Worm (Caenorhabditis elegans) whole organism, late embryonic: ENCODE data around the gene coh-3.

Experiments
- C08G9.2 ChIP-seq: sonication (generic microtip); optimal IDR thresholded peaks from 2 replicates; lab custom pipeline; 2016; ENCODE audit warnings: mild to moderate bottlenecking, missing genetic modification characterization, moderate library complexity, missing compliant biosample characterization
- C38D4.7 ChIP-seq: fragments of 200-800 bp; sonication (Bioruptor generic); optimal IDR thresholded peaks from 2 replicates; lab custom pipeline; 2018; ENCODE audit warnings: mild to moderate bottlenecking, missing genetic modification characterization, moderate library complexity, missing compliant biosample characterization
- F13H6.1 ChIP-seq: sonication (generic microtip); optimal IDR thresholded peaks from 2 replicates; lab custom pipeline; 2016; ENCODE audit warnings: missing genetic modification characterization, missing compliant biosample characterization
- K02D7.2 ChIP-seq: sonication (generic microtip); optimal IDR thresholded peaks from 2 replicates; lab custom pipeline; 2017; ENCODE audit warnings: mild to moderate bottlenecking, missing genetic modification characterization, missing compliant biosample characterization
- K09A11.1 ChIP-seq: sonication (generic microtip); optimal IDR thresholded peaks from 2 replicates; lab custom pipeline; 2017; ENCODE audit warnings: antibody characterized with exemption, mild to moderate bottlenecking, missing genetic modification characterization, missing compliant biosample characterization; ENCODE audit not compliant: insufficient read depth
- T23F11.4 ChIP-seq: fragments of 200-800 bp; sonication (Bioruptor generic); optimal IDR thresholded peaks from 2 replicates; lab custom pipeline; 2018; ENCODE audit warnings: mild to moderate bottlenecking, missing genetic modification characterization, missing compliant biosample characterization
- Y22D7AL.16 ChIP-seq: sonication (generic microtip); optimal IDR thresholded peaks from 2 replicates; lab custom pipeline; 2016; ENCODE audit warnings: missing genetic modification characterization, missing compliant biosample characterization
- ahr-1 ChIP-seq: sonication (generic microtip); optimal IDR thresholded peaks from 2 replicates; lab custom pipeline; 2016; ENCODE audit warnings: missing genetic modification characterization, missing compliant biosample characterization
- ama-1 ChIP-seq: fragments of 150-350 bp; optimal IDR thresholded peaks from 2 replicates; lab custom pipeline; 2014
- ceh-14 ChIP-seq: sonication (generic microtip); optimal IDR thresholded peaks from 2 replicates; lab custom pipeline; 2016; ENCODE audit warnings: missing genotype, missing genetic modification characterization, missing compliant biosample characterization
- ceh-18 ChIP-seq: sonication (generic microtip); optimal IDR thresholded peaks from 2 replicates; lab custom pipeline; 2016; ENCODE audit warnings: missing genetic modification characterization, missing compliant biosample characterization
- ceh-22 ChIP-seq: sonication (generic microtip); optimal IDR thresholded peaks from 2 replicates; lab custom pipeline; 2017; ENCODE audit warnings: missing biosample characterization, missing genetic modification characterization
- ceh-24 ChIP-seq: sonication (generic microtip); optimal IDR thresholded peaks from 2 replicates; lab custom pipeline; 2016; ENCODE audit warnings: mild to moderate bottlenecking, missing genetic modification characterization, missing compliant biosample characterization
- ceh-30 ChIP-seq: fragments of 150-350 bp; optimal IDR thresholded peaks from 2 replicates; lab custom pipeline; 2014; ENCODE audit warnings: missing biosample characterization, missing genetic modification characterization
- ceh-45 ChIP-seq: fragments of 200-800 bp; sonication (Bioruptor generic); IDR thresholded peaks from 2 replicates; pipeline ENCODE4 v1.3.6; 2022; ENCODE audit warnings: missing genetic modification reagents, missing genetic modification characterization, missing compliant biosample characterization
- che-1 ChIP-seq: sonication (generic microtip); optimal IDR thresholded peaks from 2 replicates; lab custom pipeline; 2016; ENCODE audit warnings: mild to moderate bottlenecking, missing genetic modification characterization, missing compliant biosample characterization
- dmd-4 ChIP-seq: sonication (generic microtip); optimal IDR thresholded peaks from 2 replicates; lab custom pipeline; 2016; ENCODE audit warnings: borderline replicate concordance, missing genetic modification characterization, missing compliant biosample characterization
- dve-1 ChIP-seq: sonication (generic microtip); optimal IDR thresholded peaks from 2 replicates; lab custom pipeline; 2017; ENCODE audit warnings: antibody characterized with exemption, mild to moderate bottlenecking, missing genetic modification characterization, missing compliant biosample characterization
- elt-2 ChIP-seq: sonication (generic microtip); optimal IDR thresholded peaks from 2 replicates; lab custom pipeline; 2016; ENCODE audit warnings: missing genetic modification reagents, missing genetic modification characterization, missing compliant biosample characterization
- elt-4 ChIP-seq: sonication (generic microtip); optimal IDR thresholded peaks from 2 replicates; lab custom pipeline; 2016; ENCODE audit warnings: missing genetic modification characterization, missing compliant biosample characterization
- ets-4 ChIP-seq: sonication (generic microtip); optimal IDR thresholded peaks from 2 replicates; lab custom pipeline; 2016; ENCODE audit warnings: missing genetic modification characterization, missing compliant biosample characterization
- eyg-1 ChIP-seq: sonication (generic microtip); optimal IDR thresholded peaks from 2 replicates; lab custom pipeline; 2016; ENCODE audit warnings: missing genotype, missing genetic modification characterization, missing compliant biosample characterization
- fax-1 ChIP-seq: sonication (generic microtip); optimal IDR thresholded peaks from 2 replicates; lab custom pipeline; 2016; ENCODE audit warnings: missing genotype, missing genetic modification characterization, missing compliant biosample characterization
- fkh-6 ChIP-seq: sonication (generic microtip); optimal IDR thresholded peaks from 2 replicates; lab custom pipeline; 2016; ENCODE audit warnings: missing genetic modification characterization, missing compliant biosample characterization
- hlh-13 ChIP-seq: fragments of 200-800 bp; sonication (Bioruptor generic); optimal IDR thresholded peaks from 2 replicates; lab custom pipeline; 2018; ENCODE audit warnings: mild to moderate bottlenecking, missing genetic modification characterization, missing compliant biosample characterization
- hlh-30 ChIP-seq: sonication (generic microtip); optimal IDR thresholded peaks from 2 replicates; lab custom pipeline; 2017; ENCODE audit warnings: antibody characterized with exemption, missing genetic modification characterization, missing compliant biosample characterization; ENCODE audit not compliant: insufficient read depth
- lim-6 ChIP-seq: sonication (generic microtip); optimal IDR thresholded peaks from 2 replicates; lab custom pipeline; 2016; ENCODE audit warnings: missing genetic modification characterization, missing compliant biosample characterization
- lin-11 ChIP-seq: fragments of 200-800 bp; sonication (Bioruptor generic); optimal IDR thresholded peaks from 2 replicates; lab custom pipeline; 2018; ENCODE audit warnings: mild to moderate bottlenecking, missing genetic modification characterization, missing compliant biosample characterization
- madf-2 ChIP-seq: sonication (generic microtip); optimal IDR thresholded peaks from 2 replicates; lab custom pipeline; 2017; ENCODE audit warnings: missing genetic modification characterization, missing compliant biosample characterization
- mec-3 ChIP-seq: sonication (generic microtip); optimal IDR thresholded peaks from 2 replicates; lab custom pipeline; 2016; ENCODE audit warnings: borderline replicate concordance, missing genetic modification characterization, missing compliant biosample characterization
- nfya-1 ChIP-seq: sonication (generic microtip); optimal IDR thresholded peaks from 2 replicates; lab custom pipeline; 2017; ENCODE audit warnings: missing genetic modification characterization, mild to moderate bottlenecking, missing compliant biosample characterization, antibody characterized with exemption, moderate library complexity
- npax-4 ChIP-seq: sonication (generic microtip); optimal IDR thresholded peaks from 2 replicates; lab custom pipeline; 2016; ENCODE audit warnings: missing genetic modification characterization, missing compliant biosample characterization
- pag-3 ChIP-seq: sonication (generic microtip); optimal IDR thresholded peaks from 2 replicates; lab custom pipeline; 2016; ENCODE audit warnings: missing compliant biosample characterization, missing genetic modification characterization, borderline replicate concordance
- pat-9 ChIP-seq: fragments of 200-800 bp; sonication (Bioruptor generic); optimal IDR thresholded peaks from 2 replicates; lab custom pipeline; 2018; ENCODE audit warnings: mild to moderate bottlenecking, missing genetic modification characterization, moderate library complexity, missing compliant biosample characterization
- pha-2 ChIP-seq: sonication (generic microtip); optimal IDR thresholded peaks from 2 replicates; lab custom pipeline; 2017; ENCODE audit warnings: mild to moderate bottlenecking, missing genetic modification characterization, missing compliant biosample characterization
- pros-1 ChIP-seq: fragments of 150-350 bp; optimal IDR thresholded peaks from 2 replicates; lab custom pipeline; 2014; ENCODE audit warnings: missing biosample characterization, missing genetic modification reagents, missing genetic modification characterization
- ref-2 ChIP-seq: sonication (generic microtip); optimal IDR thresholded peaks from 2 replicates; lab custom pipeline; 2016; ENCODE audit warnings: missing genetic modification characterization, missing compliant biosample characterization
- rnt-1 ChIP-seq: sonication (generic microtip); optimal IDR thresholded peaks from 2 replicates; lab custom pipeline; 2016; ENCODE audit warnings: missing genetic modification characterization, missing compliant biosample characterization
- sdc-2 ChIP-seq: sonication (generic microtip); optimal IDR thresholded peaks from 2 replicates; lab custom pipeline; 2016; ENCODE audit warnings: missing genotype, missing genetic modification characterization, missing compliant biosample characterization
- sox-2 ChIP-seq: fragments of 200-800 bp; sonication (Bioruptor generic); IDR thresholded peaks from 2 replicates; pipeline ENCODE4 v1.3.6; 2022; ENCODE audit warnings: missing genetic modification reagents, missing genetic modification characterization, missing compliant biosample characterization
- sox-4 ChIP-seq: sonication (generic microtip); optimal IDR thresholded peaks from 2 replicates; lab custom pipeline; 2017; ENCODE audit warnings: mild to moderate bottlenecking, missing genetic modification characterization, inconsistent platforms, missing compliant biosample characterization
- syd-9 ChIP-seq: sonication (generic microtip); optimal IDR thresholded peaks from 2 replicates; lab custom pipeline; 2016; ENCODE audit warnings: mild to moderate bottlenecking, missing genetic modification characterization, moderate library complexity, missing compliant biosample characterization
- tbx-7 ChIP-seq: sonication (generic microtip); optimal IDR thresholded peaks from 2 replicates; lab custom pipeline; 2016; ENCODE audit warnings: missing genotype, missing genetic modification characterization, missing compliant biosample characterization
- unc-3 ChIP-seq, 2 experiments: fragments of 200-800 bp in 1 of 2; sonication (Bioruptor generic) in 1 of 2; sonication (generic microtip) in 1 of 2; conservative IDR thresholded peaks in 1 of 2; optimal IDR thresholded peaks in 1 of 2; 2 replicates each; pipeline versions ENCODE4 v1.3.6 to Lab custom; 2016 to 2022; ENCODE audit warnings: missing compliant biosample characterization in 2 of 2, missing genetic modification characterization in 2 of 2, missing genetic modification reagents in 1 of 2
- unc-42 ChIP-seq: sonication (generic microtip); optimal IDR thresholded peaks from 2 replicates; lab custom pipeline; 2016; ENCODE audit warnings: missing genotype, missing genetic modification characterization, missing compliant biosample characterization

coh-3 gene

ce11 chrV:14478979-14479378 lies 21.8 kb downstream of the coh-3 start, which contains the start of gene clec-55:
TSS of gene clec-55 (plus strand) at chrV:14479279.
- TF ChIP-seq sox-4 (tag; lab: Kevin White, UChicago) = no peak
- no peak for TF ChIP-seq ceh-18
- TF ChIP-seq C38D4.7 (GFP tag; lab: Kevin White, UChicago) = no peak
- TF ChIP-seq pag-3 (tag; lab: Kevin White, UChicago) = no peak
- no peak for TF ChIP-seq elt-4 (tag; lab: Kevin White, UChicago)
- TF ChIP-seq dve-1 (tag; lab: Kevin White, UChicago) = no peak
- no peak for TF ChIP-seq tbx-7 (tag; lab: Kevin White, UChicago)
- TF ChIP-seq ceh-14 = no peak
- no peak for TF ChIP-seq unc-42 (tag; lab: Kevin White, UChicago)
- TF ChIP-seq ets-4 (tag; lab: Kevin White, UChicago) = no peak
- no peak for TF ChIP-seq madf-2 (tag; lab: Kevin White, UChicago)
- TF ChIP-seq pros-1 (tag; lab: Kevin White, UChicago) = no peak
- TF ChIP-seq hlh-13 (GFP tag; lab: Kevin White, UChicago) = no peak
- TF ChIP-seq sox-2 (GFP tag; lab: Robert Waterston, UW) = no peak
- TF ChIP-seq npax-4 (tag; lab: Kevin White, UChicago) = no peak
- TF ChIP-seq syd-9 (tag; lab: Kevin White, UChicago) = no peak
- no peak for TF ChIP-seq K02D7.2 (tag; lab: Kevin White, UChicago)
- TF ChIP-seq pat-9 (tag; lab: Kevin White, UChicago) = no peak

ce11 chrV:14480533-14480932 lies 23.3 kb downstream of the coh-3 start:
- TF ChIP-seq che-1 (tag; lab: Kevin White, UChicago) = no peak
- no peak for TF ChIP-seq mec-3 (tag; lab: Kevin White, UChicago)
- TF ChIP-seq K02D7.2 (tag; lab: Kevin White, UChicago) = no peak
- TF ChIP-seq sdc-2 (tag; lab: Kevin White, UChicago) = no peak
- TF ChIP-seq K09A11.1 = no peak
- no peak for TF ChIP-seq ama-1 (lab: Kevin White, UChicago)
- no peak for TF ChIP-seq C08G9.2 (tag; lab: Kevin White, UChicago)
- no peak for TF ChIP-seq F13H6.1 (tag; lab: Kevin White, UChicago)
- TF ChIP-seq ceh-22 (tag; lab: Kevin White, UChicago) = no peak

DNA sequence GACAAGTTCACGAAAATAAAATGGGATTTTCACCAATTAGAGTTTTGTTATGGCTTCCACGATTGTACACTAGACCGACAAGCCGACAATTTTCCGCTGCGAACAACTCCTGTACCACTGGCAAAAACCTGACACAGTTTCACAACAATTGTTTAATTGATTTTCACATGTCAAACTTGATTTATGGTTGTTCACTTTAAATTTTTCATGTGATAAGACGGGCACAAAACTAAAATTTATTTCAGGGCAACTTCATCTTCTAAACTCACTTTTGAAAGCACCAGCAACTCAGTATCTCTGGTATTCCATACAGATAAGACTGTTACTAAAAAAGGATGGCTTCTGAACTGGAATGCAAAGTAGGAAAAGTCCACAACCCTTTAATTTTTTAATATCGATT lies 24.2 kb downstream of the coh-3 start, which contains the start of gene R02D5.7:
TSS of gene R02D5.7 (minus strand) at position 101 of the 400 bp plus-strand sequence.
- TF ChIP-seq pag-3 (tag; lab: Kevin White, UChicago) (no peak), C38D4.7 (GFP tag; lab: Kevin White, UChicago) (no peak), pat-9 (tag; lab: Kevin White, UChicago) (no peak), ceh-18 (no peak), elt-2 (no peak), lim-6 (tag; lab: Kevin White, UChicago) (no peak), lin-11 (tag; lab: Kevin White, UChicago) (no peak), ceh-14 (no peak), che-1 (tag; lab: Kevin White, UChicago) (no peak), unc-3 (GFP tag; conservative IDR thresholded peaks at IDR 0.05; lab: Robert Waterston, UW) (no peak), unc-3 (tag; optimal IDR thresholded peaks at IDR 0.05; lab: Kevin White, UChicago) (no peak), ceh-45 (GFP tag; lab: Robert Waterston, UW) (no peak), ceh-24 (tag; lab: Kevin White, UChicago) (no peak), C08G9.2 (tag; lab: Kevin White, UChicago) (no peak), T23F11.4 (GFP tag; lab: Kevin White, UChicago) (no peak), ceh-30 (no peak), sox-2 (GFP tag; lab: Robert Waterston, UW) (no peak)
- TF ChIP-seq, all 69 proteins: peak for 0

DNA sequence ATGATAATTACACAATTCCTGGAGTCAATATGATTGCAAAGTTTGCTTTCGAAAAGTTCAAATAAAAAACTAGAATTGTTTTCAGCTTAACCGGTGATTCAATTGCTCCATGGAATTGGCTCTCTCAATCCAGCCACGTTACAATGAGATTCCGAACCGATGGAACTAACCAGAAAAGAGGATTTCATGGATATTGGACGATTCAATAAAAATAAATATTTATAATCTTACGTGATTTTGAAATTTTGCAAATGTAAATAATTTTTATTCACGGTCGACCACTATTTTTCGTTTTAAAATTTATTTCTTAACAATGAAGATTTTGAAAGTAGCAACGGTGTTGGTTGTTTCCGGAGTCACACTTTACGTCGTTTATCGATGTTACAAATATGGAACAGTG lies 24.8 kb downstream of the coh-3 start, which contains the start of gene R02D5.10:
TSS of gene R02D5.10 (plus strand) at position 301 of the 400 bp plus-strand sequence.
- no peak for TF ChIP-seq C38D4.7 (GFP tag; lab: Kevin White, UChicago)
- no peak for TF ChIP-seq ahr-1 (tag; lab: Kevin White, UChicago)
- no peak for TF ChIP-seq ceh-30
- no peak for TF ChIP-seq dmd-4 (tag; lab: Kevin White, UChicago)
- TF ChIP-seq pat-9 (tag; lab: Kevin White, UChicago) = no peak
- TF ChIP-seq eyg-1 (tag; lab: Kevin White, UChicago) = no peak
- TF ChIP-seq fax-1 = no peak
- TF ChIP-seq hlh-30 (tag; lab: Kevin White, UChicago) = no peak
- TF ChIP-seq madf-2 (tag; lab: Kevin White, UChicago) = no peak
- no peak for TF ChIP-seq nfya-1 (tag; lab: Kevin White, UChicago)
- no peak for TF ChIP-seq npax-4 (tag; lab: Kevin White, UChicago)
- TF ChIP-seq T23F11.4 (GFP tag; lab: Kevin White, UChicago) = no peak
- TF ChIP-seq fkh-6 = no peak
- TF ChIP-seq ref-2 = no peak
- TF ChIP-seq rnt-1 = no peak
- TF ChIP-seq sox-2 (GFP tag; lab: Robert Waterston, UW) = no peak
- TF ChIP-seq mec-3 (tag; lab: Kevin White, UChicago) = no peak
- TF ChIP-seq Y22D7AL.16 = no peak
- TF ChIP-seq pha-2 (tag; lab: Kevin White, UChicago) = no peak
- TF ChIP-seq, all 69 proteins: peak for 0
